Fruit fly (Drosophila melanogaster): ENCODE measurements around the gene Drsl4.

The Drsl4 gene

dm6 chr3L:3319223-3319643 lies 3.8 kb downstream of the Drsl4 start, which contains the start of the genes PIG-C, CG12016 and Dpm2 (continued):
- no peak for TF ChIP-seq CG6808 (GFP tag; optimal IDR thresholded peaks at IDR 0.05)
- TF ChIP-seq CG32006 (GFP tag; optimal IDR thresholded peaks at IDR 0.05), result no peak
- no peak for TF ChIP-seq Smox (GFP tag; optimal IDR thresholded peaks at IDR 0.05)
- TF ChIP-seq lz (GFP tag; optimal IDR thresholded peaks at IDR 0.05), result peak; percentile 76
- no peak for TF ChIP-seq CG11294 (GFP tag; IDR thresholded peaks at IDR 0.05)
- TF ChIP-seq Hr39 (GFP tag; optimal IDR thresholded peaks at IDR 0.05), result peak; percentile 80
- peak; percentile 54 for TF ChIP-seq Sox15 (GFP tag; optimal IDR thresholded peaks at IDR 0.05)
- TF ChIP-seq Lpt (GFP tag; optimal IDR thresholded peaks at IDR 0.05), result no peak
- peak; percentile 78 for TF ChIP-seq Sox14 (GFP tag; optimal IDR thresholded peaks at IDR 0.05)
- peak; percentile 19 for TF ChIP-seq fd59A (GFP tag; optimal IDR thresholded peaks at IDR 0.05)
- TF ChIP-seq acj6 (GFP tag; optimal IDR thresholded peaks at IDR 0.05), result peak; percentile 63
- no peak for TF ChIP-seq Blimp-1 (GFP tag; optimal IDR thresholded peaks at IDR 0.05)
- TF ChIP-seq Hr4 (GFP tag; optimal IDR thresholded peaks at IDR 0.05), result peak; percentile 62
- TF ChIP-seq CG10669 (GFP tag; optimal IDR thresholded peaks at IDR 0.05), result no peak
- TF ChIP-seq Eip75B (GFP tag; optimal IDR thresholded peaks at IDR 0.05), result no peak
- no peak for TF ChIP-seq CG10631 (GFP tag; optimal IDR thresholded peaks at IDR 0.05)
- peak; percentile 29 for TF ChIP-seq CG8632 (GFP tag; optimal IDR thresholded peaks at IDR 0.05)
- TF ChIP-seq Hr38 (GFP tag; optimal IDR thresholded peaks at IDR 0.05), result no peak
- no peak for TF ChIP-seq CG8119 (GFP tag; IDR thresholded peaks at IDR 0.05)
- peak; percentile 10 for TF ChIP-seq CG8319 (GFP tag; optimal IDR thresholded peaks at IDR 0.05)
- peak; percentile 77 for TF ChIP-seq esn (GFP tag; optimal IDR thresholded peaks at IDR 0.05)
- TF ChIP-seq CG16779 (tag; optimal IDR thresholded peaks at IDR 0.05), result no peak
- no peak for TF ChIP-seq spab (GFP tag; optimal IDR thresholded peaks at IDR 0.05)
- peak; percentile 49 for TF ChIP-seq CG6792 (GFP tag; optimal IDR thresholded peaks at IDR 0.05)
- peak; percentile 71 for TF ChIP-seq Met (GFP tag; optimal IDR thresholded peaks at IDR 0.05)
- no peak for TF ChIP-seq CG6854 (GFP tag; optimal IDR thresholded peaks at IDR 0.05)
- TF ChIP-seq Gug (GFP tag; IDR thresholded peaks at IDR 0.05), result peak; percentile 21; the same call in 1 of the 2 replicates
- TF ChIP-seq CG34406 (GFP tag; optimal IDR thresholded peaks at IDR 0.05), result no peak
- TF ChIP-seq Sox102F (GFP tag; optimal IDR thresholded peaks at IDR 0.05), result no peak

DNA sequence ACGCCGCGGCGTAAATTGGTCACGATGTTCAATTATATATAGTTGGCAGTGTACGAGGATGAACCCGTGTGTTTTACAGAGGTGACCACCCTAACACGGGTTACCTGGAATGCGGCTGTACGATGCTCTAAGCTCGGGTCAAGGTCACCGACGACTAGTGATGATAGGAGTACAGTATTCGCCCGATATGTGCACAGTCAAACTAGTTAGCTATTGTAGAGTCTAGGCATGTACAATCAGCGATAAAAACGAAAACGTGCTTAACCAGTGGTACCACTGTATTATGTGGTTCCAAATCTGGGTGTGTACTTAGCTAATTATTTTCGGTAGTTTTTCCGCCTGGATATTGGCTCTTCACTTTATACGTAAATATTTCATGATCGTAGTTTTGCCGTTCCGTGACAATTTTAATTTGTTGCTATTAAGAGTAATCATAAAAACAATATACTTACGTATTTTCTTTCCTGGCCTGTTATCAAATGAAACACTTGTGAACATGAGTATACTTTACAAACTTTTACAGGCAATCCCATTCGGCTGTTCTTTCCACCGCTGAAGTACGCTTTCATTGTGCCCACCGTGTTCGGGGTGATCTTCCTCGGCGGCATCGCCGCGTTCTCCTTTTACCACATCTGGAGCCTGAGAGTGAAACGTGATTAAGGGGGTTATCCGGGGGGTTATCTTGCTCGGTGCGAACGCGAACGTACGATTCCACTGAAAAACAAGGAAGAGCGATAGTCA lies 4.7 kb downstream of the Drsl4 start:
- TF ChIP-seq OdsH (GFP tag; optimal IDR thresholded peaks at IDR 0.05) (peak; percentile 25), Hr39 (GFP tag; optimal IDR thresholded peaks at IDR 0.05) (no peak), CG10669 (GFP tag; optimal IDR thresholded peaks at IDR 0.05) (peak; percentile 21), fkh (GFP tag; optimal IDR thresholded peaks at IDR 0.05) (no peak), dsx (GFP tag; optimal IDR thresholded peaks at IDR 0.05; ENCODE audit: poor library complexity, severe bottlenecking) (peak; percentile 24), achi (GFP tag; optimal IDR thresholded peaks at IDR 0.05) (no peak), CG6163 (GFP tag; IDR thresholded peaks at IDR 0.05) (0 out of 3 replicates have a peak, but pooled peaks have one; percentile 41), Lpt (GFP tag; optimal IDR thresholded peaks at IDR 0.05) (no peak), Ets21C (GFP tag; optimal IDR thresholded peaks at IDR 0.05) (no peak), acj6 (GFP tag; optimal IDR thresholded peaks at IDR 0.05) (peak; percentile 19), CG32006 (GFP tag; optimal IDR thresholded peaks at IDR 0.05) (peak; percentile 38), CG15336 (GFP tag; IDR thresholded peaks at IDR 0.05) (0 out of 2 replicates have a peak, but pooled peaks have one; percentile 36), esn (GFP tag; optimal IDR thresholded peaks at IDR 0.05) (peak; percentile 10), Eip78C (GFP tag) (peak; percentile 75), Gug (GFP tag; IDR thresholded peaks at IDR 0.05) (no peak), Hr4 (GFP tag; optimal IDR thresholded peaks at IDR 0.05) (peak; percentile 55), svp (GFP tag) (peak; percentile 100), CG3919 (GFP tag; optimal IDR thresholded peaks at IDR 0.05) (peak; percentile 25), Eip75B (GFP tag; optimal IDR thresholded peaks at IDR 0.05) (peak; percentile 22), CG6808 (GFP tag; optimal IDR thresholded peaks at IDR 0.05) (peak; percentile 5)

Data from whole organism, prepupa.